Worm (Caenorhabditis elegans) whole organism, young adult: ENCODE results near the gene K01D12.15.

Experiments used
- attf-3 ChIP-seq: fragments of 200-800 bp; sonication (Bioruptor generic); conservative IDR thresholded peaks from 2 replicates; pipeline ENCODE4 v1.3.6; 2022; ENCODE audit warnings: missing genetic modification reagents, missing genetic modification characterization, missing compliant biosample characterization
- attf-5 ChIP-seq: fragments of 200-800 bp; sonication (Bioruptor generic); optimal IDR thresholded peaks from 2 replicates; lab custom pipeline; 2018; ENCODE audit warnings: mild to moderate bottlenecking, missing genetic modification characterization, missing compliant biosample characterization
- chd-7 ChIP-seq: sonication (generic microtip); optimal IDR thresholded peaks from 2 replicates; lab custom pipeline; 2016; ENCODE audit warnings: mild to moderate bottlenecking, missing genetic modification characterization, moderate library complexity, missing compliant biosample characterization
- fkh-3 ChIP-seq: sonication (generic microtip); optimal IDR thresholded peaks from 2 replicates; lab custom pipeline; 2016; ENCODE audit warnings: mild to moderate bottlenecking, missing genetic modification characterization, missing compliant biosample characterization
- lir-1 ChIP-seq: fragments of 200-800 bp; sonication (Bioruptor generic); conservative IDR thresholded peaks from 2 replicates; pipeline ENCODE4 v1.3.6; 2022; ENCODE audit warnings: missing genetic modification reagents, missing genetic modification characterization, missing compliant biosample characterization
- mes-4 ChIP-seq: sonication (generic microtip); optimal IDR thresholded peaks from 2 replicates; lab custom pipeline; 2016; ENCODE audit warnings: missing genotype, missing genetic modification characterization, missing compliant biosample characterization
- nfyb-1 ChIP-seq: fragments of 200-800 bp; sonication (Bioruptor generic); IDR thresholded peaks from 2 replicates; pipeline ENCODE4 v1.3.6; 2022; ENCODE audit warnings: missing genetic modification reagents, missing genetic modification characterization, missing compliant biosample characterization
- pha-4 ChIP-seq: fragments of 150-350 bp; sonication (generic microtip); optimal IDR thresholded peaks from 2 replicates; lab custom pipeline; 2014; ENCODE audit warnings: missing biosample characterization, missing genetic modification reagents, missing genetic modification characterization
- ztf-26 ChIP-seq: sonication (generic microtip); optimal IDR thresholded peaks from 2 replicates; lab custom pipeline; 2017; ENCODE audit warnings: missing genetic modification characterization, missing compliant biosample characterization

ce11 chrV:12343419-12343969, 42.8 kb upstream of the K01D12.15 start, which contains the start of gene tomm-20:
- peak; percentile 90 for TF ChIP-seq attf-5 (GFP tag; lab: Kevin White, UChicago)
- no peak for TF ChIP-seq fkh-3
- peak; percentile 77 for TF ChIP-seq lir-1 (GFP tag; lab: Robert Waterston, UW)
- peak; percentile 87 for TF ChIP-seq attf-3 (GFP tag; lab: Robert Waterston, UW)
- no peak for TF ChIP-seq chd-7 (tag; lab: Kevin White, UChicago)
- peak; percentile 94 for TF ChIP-seq nfyb-1 (GFP tag; lab: Robert Waterston, UW)
- no peak for TF ChIP-seq mes-4 (tag; lab: Kevin White, UChicago)
- TF ChIP-seq ztf-26 (tag; lab: Kevin White, UChicago) = peak; percentile 79
- TF ChIP-seq pha-4 (tag; lab: Kevin White, UChicago) = peak; percentile 37
